Fruit fly (Drosophila melanogaster): Measurements from ENCODE around the gene Rab11.

DNA sequence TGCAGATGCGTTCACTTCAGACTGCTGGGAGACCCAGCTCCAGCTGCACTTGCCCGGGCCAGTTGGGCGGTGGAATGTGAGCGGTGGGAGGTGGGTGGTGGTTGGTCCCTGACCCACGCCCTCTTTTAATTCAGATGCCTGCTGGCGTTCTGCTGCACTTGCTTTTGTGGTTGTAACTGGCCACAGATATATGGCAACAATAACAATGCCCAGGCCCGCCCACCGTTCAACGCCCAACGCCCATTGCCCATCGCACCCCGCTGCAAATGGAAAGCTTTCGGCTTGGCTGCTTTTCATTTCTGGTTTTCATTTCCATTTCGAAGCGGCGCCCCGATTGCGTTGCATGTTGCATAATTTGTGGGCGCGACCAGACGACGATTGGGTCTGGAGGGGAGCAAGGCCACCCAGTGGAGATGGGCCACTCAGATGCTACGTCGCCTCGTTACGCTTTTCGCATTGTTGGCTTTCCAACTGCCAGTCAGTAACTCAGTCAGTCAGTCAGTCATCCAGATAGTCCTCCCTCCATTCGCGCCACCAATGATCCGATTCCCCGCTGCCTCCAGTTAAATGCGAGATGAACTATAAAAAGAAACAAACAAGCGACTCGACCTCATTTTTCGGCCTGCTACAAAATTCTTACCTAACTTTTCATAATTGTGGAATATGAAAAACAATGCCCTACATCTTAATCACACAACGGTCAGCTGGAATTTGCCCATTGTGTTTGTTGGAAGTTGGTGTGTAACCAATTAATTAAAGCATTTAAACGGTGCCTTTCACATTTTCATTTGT is 20.8 kb upstream of the Rab11 start:
- TF ChIP-seq Hr83 (GFP tag; optimal IDR thresholded peaks at IDR 0.05; ENCODE audit: poor library complexity, severe bottlenecking): no peak
- TF ChIP-seq Abd-B (GFP tag; optimal IDR thresholded peaks at IDR 0.05): no peak
- no peak for TF ChIP-seq usp (GFP tag; optimal IDR thresholded peaks at IDR 0.05)
- TF ChIP-seq Myc (optimal IDR thresholded peaks at IDR 0.05): no peak
- no peak for TF ChIP-seq fru (GFP tag; optimal IDR thresholded peaks at IDR 0.05)
- no peak for TF ChIP-seq Hr78 (GFP tag; optimal IDR thresholded peaks at IDR 0.05)
- no peak for TF ChIP-seq h (GFP tag; optimal IDR thresholded peaks at IDR 0.05)
- no peak for TF ChIP-seq HLH106 (tag; optimal IDR thresholded peaks at IDR 0.05)
- no peak for TF ChIP-seq pan (optimal IDR thresholded peaks at IDR 0.05)
- TF ChIP-seq dl (GFP tag; optimal IDR thresholded peaks at IDR 0.05; ENCODE audit: insufficient read depth in 1 of 2, partially characterized antibody in 2 of 2): no peak
- TF ChIP-seq br (GFP tag; optimal IDR thresholded peaks at IDR 0.05): no peak
- no peak for TF ChIP-seq CG9705 (GFP tag; optimal IDR thresholded peaks at IDR 0.05)
- no peak for TF ChIP-seq Dfd (GFP tag; optimal IDR thresholded peaks at IDR 0.05)
